Fruit fly (Drosophila melanogaster): Measurements from ENCODE around the gene sov.

DNA sequence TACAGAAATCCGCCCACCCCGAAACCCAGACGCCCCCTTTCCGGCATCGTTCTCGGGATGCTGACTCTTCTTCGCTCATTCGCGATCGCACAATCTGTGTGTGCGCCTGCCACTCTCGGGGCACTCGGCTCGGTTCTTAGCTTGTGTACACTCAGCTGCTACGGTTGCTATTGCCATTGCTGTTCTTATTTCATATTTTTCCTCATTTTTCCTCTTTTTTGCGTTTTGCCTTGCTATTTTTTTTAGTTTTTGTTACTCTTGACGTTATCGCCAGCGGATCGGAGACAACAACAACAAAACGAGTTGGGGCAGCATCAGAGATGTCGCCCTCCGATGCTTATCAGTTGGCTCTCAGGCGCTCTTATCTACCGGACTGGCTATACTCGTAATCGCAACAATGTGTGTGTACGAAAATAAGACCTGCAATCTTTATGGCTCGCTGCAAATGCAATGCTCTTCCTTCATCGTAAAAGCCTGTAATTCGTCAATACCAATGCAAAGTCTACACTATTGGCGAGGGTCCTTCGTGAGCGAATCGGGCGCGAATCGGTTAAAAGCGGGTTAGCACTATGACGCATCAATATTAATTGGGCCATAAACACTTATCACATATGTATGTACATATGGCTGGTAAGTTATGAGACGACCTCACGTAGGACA is 25.4 kb upstream of the sov start:
- TF ChIP-seq CG6854 (GFP tag; optimal IDR thresholded peaks at IDR 0.05) (peak; percentile 44), Ets21C (GFP tag; optimal IDR thresholded peaks at IDR 0.05) (no peak), pdm3 (GFP tag; optimal IDR thresholded peaks at IDR 0.05) (no peak), Gug (GFP tag; IDR thresholded peaks at IDR 0.05) (peak; percentile 44; the same call in 1 of the 2 replicates), Blimp-1 (GFP tag; optimal IDR thresholded peaks at IDR 0.05) (no peak), CG34406 (GFP tag; optimal IDR thresholded peaks at IDR 0.05) (no peak), spab (GFP tag; optimal IDR thresholded peaks at IDR 0.05) (peak; percentile 57)

Measured in whole organism, prepupa.